Fruit fly (Drosophila melanogaster): Measurements from ENCODE around the gene Ccp84Ad.

Gene Ccp84Ad

dm6 chr3R:6741400-6741959, 48.9 kb downstream of the Ccp84Ad start:
- TF ChIP-seq CG8478 (optimal IDR thresholded peaks at IDR 0.05) (no peak), CTCF (optimal IDR thresholded peaks at IDR 0.05) (no peak)

DNA sequence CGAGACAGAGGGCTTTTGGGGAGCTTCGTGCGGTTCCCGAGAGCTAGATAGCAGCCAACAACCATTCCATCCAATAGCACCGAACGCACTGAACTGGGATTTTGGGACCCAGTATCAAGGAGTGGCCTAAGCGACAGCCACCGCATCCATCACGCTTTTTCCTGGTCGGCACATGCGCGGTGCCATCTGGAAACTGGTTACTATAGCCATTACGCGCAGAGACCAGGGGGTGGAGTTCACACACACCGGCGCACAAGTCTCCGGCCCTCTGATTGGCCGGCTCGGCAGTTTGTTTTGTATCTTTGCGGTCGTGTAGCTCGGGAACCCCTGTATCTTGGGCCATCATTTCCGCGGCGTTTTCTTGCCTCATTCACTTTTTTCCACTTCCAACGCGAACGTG, 49.5 kb downstream of the Ccp84Ad start, which contains the start of gene pb:
TSS of gene pb (minus strand) at position 81 of the 400 bp plus-strand sequence.
- TF ChIP-seq CTCF (optimal IDR thresholded peaks at IDR 0.05) (no peak), CG8478 (optimal IDR thresholded peaks at IDR 0.05) (no peak)
